Worm (Caenorhabditis elegans): ENCODE data around the gene nhr-105.

DNA sequence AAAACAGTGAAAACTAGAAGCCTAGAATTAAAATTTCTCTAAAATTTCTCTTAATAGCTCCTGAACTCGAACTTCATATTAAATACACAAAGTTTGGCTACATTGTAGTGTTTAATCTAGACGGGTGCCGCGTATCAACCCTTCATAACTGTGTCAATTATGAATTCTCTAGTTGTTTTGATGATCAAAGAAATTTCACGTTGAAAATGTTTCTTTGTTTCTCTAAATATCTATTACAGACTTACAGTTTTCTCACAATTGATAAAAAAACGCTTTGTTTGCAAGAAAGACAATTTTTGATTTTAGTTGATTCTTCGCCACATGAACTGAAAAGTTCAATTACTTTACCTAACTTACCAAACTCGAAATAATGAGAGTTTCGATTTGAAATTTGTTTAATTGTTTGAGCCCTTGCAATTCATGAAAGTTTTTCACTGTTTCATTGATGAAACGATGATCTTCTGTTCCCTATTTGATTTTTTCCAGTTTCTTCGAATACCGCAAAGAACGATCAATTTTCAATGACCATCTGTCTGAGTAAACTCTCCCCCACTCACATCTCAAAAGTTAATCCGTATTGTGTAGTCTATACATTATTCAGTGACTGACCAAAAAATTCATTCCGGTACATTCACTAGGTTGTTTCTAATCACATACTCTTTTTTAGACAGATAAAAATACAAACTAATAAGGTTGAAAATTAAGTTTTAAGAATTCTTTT is 3.2 kb upstream of the nhr-105 start:
- TF ChIP-seq fkh-10 (GFP tag; optimal IDR thresholded peaks at IDR 0.05) = no peak
- no peak for TF ChIP-seq ref-2 (tag; optimal IDR thresholded peaks at IDR 0.05)
- no peak for TF ChIP-seq zip-5 (tag; optimal IDR thresholded peaks at IDR 0.05)
- no peak for TF ChIP-seq lin-11 (tag; optimal IDR thresholded peaks at IDR 0.05)
- TF ChIP-seq ama-1 (optimal IDR thresholded peaks at IDR 0.05) = no peak
- no peak for TF ChIP-seq fkh-6 (tag; optimal IDR thresholded peaks at IDR 0.05)
- TF ChIP-seq ceh-18 (tag; optimal IDR thresholded peaks at IDR 0.05) = no peak
- TF ChIP-seq dmd-4 (tag; optimal IDR thresholded peaks at IDR 0.05; ENCODE audit: borderline replicate concordance) = no peak
- no peak for TF ChIP-seq nhr-11 (tag; optimal IDR thresholded peaks at IDR 0.05)
- TF ChIP-seq hlh-30 (tag; optimal IDR thresholded peaks at IDR 0.05; ENCODE audit: insufficient read depth) = no peak
- TF ChIP-seq hlh-15 (tag; optimal IDR thresholded peaks at IDR 0.05) = no peak
- no peak for TF ChIP-seq ceh-34 (tag; optimal IDR thresholded peaks at IDR 0.05)
